Fruit fly (Drosophila melanogaster) whole organism, embryonic: ENCODE results near the gene Nprl3.

Experiments used
- Adf1 ChIP-seq: fragments of 200-800 bp; sonication (Bioruptor generic); IDR thresholded peaks from 2 replicates; pipeline ENCODE4 v1.3.6; 2022; ENCODE audit warnings: missing biosample characterization, missing genetic modification characterization
- Asciz ChIP-seq: fragments of 200-800 bp; sonication (Bioruptor generic); optimal IDR thresholded peaks from 2 replicates; lab custom pipeline; 2017; ENCODE audit warnings: missing biosample characterization, mild to moderate bottlenecking, missing genetic modification characterization, missing genetic modification reagents
- C15 ChIP-seq: fragments of 200-800 bp; sonication (Bioruptor generic); IDR thresholded peaks from 3 replicates; pipeline ENCODE4 v1.3.6; 2022; ENCODE audit warnings: missing biosample characterization, missing genetic modification characterization
- CG10147 ChIP-seq: fragments of 200-800 bp; sonication (Bioruptor generic); optimal IDR thresholded peaks from 2 replicates; lab custom pipeline; 2019; ENCODE audit warnings: missing biosample characterization, mild to moderate bottlenecking, missing genetic modification characterization, moderate library complexity
- CG1024 ChIP-seq: fragments of 200-800 bp; sonication (Bioruptor generic); IDR thresholded peaks from 2 replicates; pipeline ENCODE4 v1.3.6; 2022; ENCODE audit warnings: missing biosample characterization, missing genetic modification characterization
- CG10366 ChIP-seq: fragments of 200-800 bp; sonication (Bioruptor generic); IDR thresholded peaks from 2 replicates; pipeline ENCODE4 v1.3.6; 2022; ENCODE audit warnings: missing biosample characterization, missing genetic modification characterization
- CG10565 ChIP-seq: fragments of 200-800 bp; sonication (Bioruptor generic); optimal IDR thresholded peaks from 3 replicates; lab custom pipeline; 2016; ENCODE audit warnings: missing biosample characterization, mild to moderate bottlenecking, missing genetic modification characterization
- CG13287 ChIP-seq: fragments of 200-800 bp; sonication (Bioruptor generic); IDR thresholded peaks from 2 replicates; pipeline ENCODE4 v1.3.6; 2022; ENCODE audit warnings: missing biosample characterization, missing genetic modification characterization; ENCODE audit not compliant: partially characterized antibody
- CG13894 ChIP-seq: fragments of 200-800 bp; sonication (Bioruptor generic); optimal IDR thresholded peaks from 3 replicates; lab custom pipeline; 2018; ENCODE audit warnings: missing biosample characterization, mild to moderate bottlenecking, missing genetic modification characterization, moderate library complexity
- CG14050 ChIP-seq: fragments of 200-800 bp; sonication (Bioruptor generic); IDR thresholded peaks from 3 replicates; pipeline ENCODE4 v1.3.6; 2022; ENCODE audit warnings: missing biosample characterization, missing genetic modification characterization
- CG14965 ChIP-seq: fragments of 200-800 bp; sonication (Bioruptor generic); optimal IDR thresholded peaks from 2 replicates; lab custom pipeline; 2016; ENCODE audit warnings: missing biosample characterization, missing genetic modification characterization, borderline replicate concordance
- CG17385 ChIP-seq: fragments of 200-800 bp; sonication (Bioruptor generic); optimal IDR thresholded peaks from 3 replicates; lab custom pipeline; 2018; ENCODE audit warnings: missing biosample characterization, mild to moderate bottlenecking, missing genetic modification characterization
- CG18764 ChIP-seq: fragments of 200-800 bp; sonication (Bioruptor generic); optimal IDR thresholded peaks from 3 replicates; lab custom pipeline; 2016; ENCODE audit warnings: missing biosample characterization, missing genetic modification characterization
- CG2116 ChIP-seq: fragments of 200-800 bp; sonication (Bioruptor generic); optimal IDR thresholded peaks from 3 replicates; lab custom pipeline; 2018; ENCODE audit warnings: missing biosample characterization, mild to moderate bottlenecking, missing genetic modification characterization
- CG2712 ChIP-seq: fragments of 200-800 bp; optimal IDR thresholded peaks from 3 replicates; lab custom pipeline; 2019; ENCODE audit warnings: missing biosample characterization, mild to moderate bottlenecking, missing genetic modification characterization, moderate library complexity
- CG2875 ChIP-seq: fragments of 200-800 bp; sonication (Bioruptor generic); optimal IDR thresholded peaks from 2 replicates; lab custom pipeline; 2017; ENCODE audit warnings: missing biosample characterization, mild to moderate bottlenecking, missing genetic modification characterization, missing genetic modification reagents
- CG2889 ChIP-seq: fragments of 200-800 bp; sonication (Bioruptor generic); IDR thresholded peaks from 3 replicates; pipeline ENCODE4 v1.3.6; 2022; ENCODE audit warnings: missing biosample characterization, missing genetic modification characterization
- CG30431 ChIP-seq: fragments of 200-800 bp; sonication (Bioruptor generic); optimal IDR thresholded peaks from 2 replicates; lab custom pipeline; 2017; ENCODE audit warnings: missing biosample characterization, missing genetic modification characterization
- CG32532 ChIP-seq: fragments of 200-800 bp; sonication (Bioruptor generic); IDR thresholded peaks from 2 replicates; pipeline ENCODE4 v1.3.6; 2022; ENCODE audit warnings: missing biosample characterization, missing genetic modification characterization
- CG34422 ChIP-seq: fragments of 200-800 bp; sonication (Bioruptor generic); IDR thresholded peaks from 3 replicates; pipeline ENCODE4 v1.3.6; 2022; ENCODE audit warnings: missing biosample characterization, missing genetic modification characterization
- CG4328 ChIP-seq: fragments of 200-800 bp; sonication (Bioruptor generic); optimal IDR thresholded peaks from 3 replicates; lab custom pipeline; 2017; ENCODE audit warnings: missing biosample characterization, missing genetic modification reagents, missing genetic modification characterization
- CG4820 ChIP-seq: fragments of 200-800 bp; sonication (Bioruptor generic); optimal IDR thresholded peaks from 3 replicates; lab custom pipeline; 2016; ENCODE audit warnings: missing biosample characterization, missing genetic modification characterization
- CG5180 ChIP-seq: fragments of 200-800 bp; sonication (Bioruptor generic); optimal IDR thresholded peaks from 3 replicates; lab custom pipeline; 2017; ENCODE audit warnings: missing biosample characterization, missing genetic modification characterization, mild to moderate bottlenecking, moderate library complexity, missing genetic modification reagents
- CG5953 ChIP-seq: fragments of 200-800 bp; sonication (Bioruptor generic); IDR thresholded peaks from 2 replicates; pipeline ENCODE4 v1.3.6; 2022; ENCODE audit warnings: missing biosample characterization, missing genetic modification characterization
- CG7372 ChIP-seq: fragments of 200-800 bp; sonication (Bioruptor generic); IDR thresholded peaks from 2 replicates; pipeline ENCODE4 v1.3.6; 2022; ENCODE audit warnings: missing biosample characterization, missing genetic modification characterization
- CG8924 ChIP-seq: fragments of 200-800 bp; optimal IDR thresholded peaks from 3 replicates; lab custom pipeline; 2019; ENCODE audit warnings: missing biosample characterization, mild to moderate bottlenecking, missing genetic modification characterization, moderate library complexity
- CG9797 ChIP-seq: fragments of 200-800 bp; sonication (Bioruptor generic); optimal IDR thresholded peaks from 3 replicates; lab custom pipeline; 2018; ENCODE audit warnings: missing biosample characterization, mild to moderate bottlenecking, missing genetic modification characterization
- D19A ChIP-seq: fragments of 200-800 bp; optimal IDR thresholded peaks from 3 replicates; lab custom pipeline; 2019; ENCODE audit warnings: missing biosample characterization, mild to moderate bottlenecking, missing genetic modification characterization, moderate library complexity
- Dfd ChIP-seq, 2 experiments: fragments of >200 bp; optimal IDR thresholded peaks; 2 replicates each; lab custom pipeline; 2017; ENCODE audit warnings: missing biosample characterization in 2 of 2, missing genetic modification characterization in 2 of 2
- Dip2 ChIP-seq: fragments of 200-800 bp; sonication (Bioruptor generic); IDR thresholded peaks from 2 replicates; pipeline ENCODE4 v1.3.6; 2022; ENCODE audit warnings: missing biosample characterization, missing genetic modification characterization
- Dll ChIP-seq: fragments of 200-800 bp; sonication (Bioruptor generic); IDR thresholded peaks from 4 replicates; pipeline ENCODE4 v1.3.6; 2022; ENCODE audit warnings: missing biosample characterization, missing genetic modification characterization; ENCODE audit not compliant: partially characterized antibody
- HmgD ChIP-seq: fragments of 200-800 bp; sonication (Bioruptor generic); optimal IDR thresholded peaks from 3 replicates; lab custom pipeline; 2016; ENCODE audit warnings: missing biosample characterization, missing genetic modification characterization
- Hr3 ChIP-seq: fragments of 200-800 bp; sonication (Bioruptor generic); optimal IDR thresholded peaks from 3 replicates; lab custom pipeline; 2016; ENCODE audit warnings: missing biosample characterization, missing genetic modification characterization
- Mad ChIP-seq: fragments of 200-800 bp; sonication (Bioruptor generic); optimal IDR thresholded peaks from 2 replicates; lab custom pipeline; 2016; ENCODE audit warnings: missing biosample characterization, missing genetic modification characterization
- Sry-δ ChIP-seq: fragments of 200-800 bp; sonication (Bioruptor generic); optimal IDR thresholded peaks from 2 replicates; lab custom pipeline; 2016; ENCODE audit warnings: missing biosample characterization, missing genetic modification characterization
- Stat92E ChIP-seq, 3 experiments: fragments of >200 bp in 2 of 3; fragments of 200-800 bp in 1 of 3; sonication (Bioruptor generic) in 1 of 3; optimal IDR thresholded peaks; 2 replicates each; lab custom pipeline; 2017 to 2019; ENCODE audit warnings: missing biosample characterization in 3 of 3, missing genetic modification characterization in 3 of 3, mild to moderate bottlenecking in 1 of 3, moderate library complexity in 1 of 3
- TFAM ChIP-seq: fragments of 200-800 bp; sonication (Bioruptor generic); optimal IDR thresholded peaks from 2 replicates; lab custom pipeline; 2017; ENCODE audit warnings: missing biosample characterization, missing genetic modification characterization, inconsistent platforms
- bbx ChIP-seq: fragments of 200-800 bp; sonication (Bioruptor generic); IDR thresholded peaks from 2 replicates; pipeline ENCODE4 v1.3.6; 2022; ENCODE audit warnings: missing biosample characterization, missing genetic modification characterization; ENCODE audit not compliant: partially characterized antibody
- fd102C ChIP-seq: fragments of 200-800 bp; sonication (Bioruptor generic); optimal IDR thresholded peaks from 2 replicates; lab custom pipeline; 2018; ENCODE audit warnings: missing biosample characterization, mild to moderate bottlenecking, missing genetic modification characterization, moderate library complexity
- gcm2 ChIP-seq: fragments of 200-800 bp; sonication (Bioruptor generic); optimal IDR thresholded peaks from 2 replicates; lab custom pipeline; 2016; ENCODE audit warnings: missing biosample characterization, missing genetic modification characterization
- gt ChIP-seq: fragments of 200-800 bp; sonication (Bioruptor generic); IDR thresholded peaks from 2 replicates; pipeline ENCODE4 v1.3.6; 2022; ENCODE audit warnings: missing biosample characterization, missing genetic modification characterization
- inv ChIP-seq: fragments of 200-800 bp; sonication (Bioruptor generic); IDR thresholded peaks from 2 replicates; pipeline ENCODE4 v1.3.6; 2022; ENCODE audit warnings: missing biosample characterization, missing genetic modification characterization; ENCODE audit not compliant: partially characterized antibody
- knrl ChIP-seq: fragments of 200-800 bp; sonication (Bioruptor generic); IDR thresholded peaks from 3 replicates; pipeline ENCODE4 v1.3.6; 2022; ENCODE audit warnings: missing biosample characterization, missing genetic modification characterization; ENCODE audit not compliant: partially characterized antibody
- lilli ChIP-seq: fragments of 200-800 bp; sonication (Bioruptor generic); optimal IDR thresholded peaks from 3 replicates; lab custom pipeline; 2016; ENCODE audit warnings: missing biosample characterization, missing genetic modification characterization
- mld ChIP-seq: fragments of 200-800 bp; sonication (Bioruptor generic); IDR thresholded peaks from 3 replicates; pipeline ENCODE4 v1.3.6; 2022; ENCODE audit warnings: missing biosample characterization, missing genetic modification characterization; ENCODE audit not compliant: partially characterized antibody
- peb ChIP-seq: fragments of 200-800 bp; sonication (Bioruptor generic); IDR thresholded peaks from 2 replicates; pipeline ENCODE4 v1.3.6; 2022; ENCODE audit warnings: missing biosample characterization, missing genetic modification characterization
- run ChIP-seq: fragments of 200-800 bp; sonication (Bioruptor generic); optimal IDR thresholded peaks from 3 replicates; lab custom pipeline; 2018; ENCODE audit warnings: missing biosample characterization, mild to moderate bottlenecking, missing genetic modification characterization
- tll ChIP-seq, 2 experiments: fragments of 200-800 bp in 1 of 2; fragments of >200 bp in 1 of 2; sonication (Bioruptor generic) in 1 of 2; optimal IDR thresholded peaks; 2 replicates each; lab custom pipeline; 2017 to 2019; ENCODE audit warnings: missing biosample characterization in 2 of 2, missing genetic modification characterization in 2 of 2, mild to moderate bottlenecking in 1 of 2, moderate library complexity in 1 of 2

Gene Nprl3

DNA sequence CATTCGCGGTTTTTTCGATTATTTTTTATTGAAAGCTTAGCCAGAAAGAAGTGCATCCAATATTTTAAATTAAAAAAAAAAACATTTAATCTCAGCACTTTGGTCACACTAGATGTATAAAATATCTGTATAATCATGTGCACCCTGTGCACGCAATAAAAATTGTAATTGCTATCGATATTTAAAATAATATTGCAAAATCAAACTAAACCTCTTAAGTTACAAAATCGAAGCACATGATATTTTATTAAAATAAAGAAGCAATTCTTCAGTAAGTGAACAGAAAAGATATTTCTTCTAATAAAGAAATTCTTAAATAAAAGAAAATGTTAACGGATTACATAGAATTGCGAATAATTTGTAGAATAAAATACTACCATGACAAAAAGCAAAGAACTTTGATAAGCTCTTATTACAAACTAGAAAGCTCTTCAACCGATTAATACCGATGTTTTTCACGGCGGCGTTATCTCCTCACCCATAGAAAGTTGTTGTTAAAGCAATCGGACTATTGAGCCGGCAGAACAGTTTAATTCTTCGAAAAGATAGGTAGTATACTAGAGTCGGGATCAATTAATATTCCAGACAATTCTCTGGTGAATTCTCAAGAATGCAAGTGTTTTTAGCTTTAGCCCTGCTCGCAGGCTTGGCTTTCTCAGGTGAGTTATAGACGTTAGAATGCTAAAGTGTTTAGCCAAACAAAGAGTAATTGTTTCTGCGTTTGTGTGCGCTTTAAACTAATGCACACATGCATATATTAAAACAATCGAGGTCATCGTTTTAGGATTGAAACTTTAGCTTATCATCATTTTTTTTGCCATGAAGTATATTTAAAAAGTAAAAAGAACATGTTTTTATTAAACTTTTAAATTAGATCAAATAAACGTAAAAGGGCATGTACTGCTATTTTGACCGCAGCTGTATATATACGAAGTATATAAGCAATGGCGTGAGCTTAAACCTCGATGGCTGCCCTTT, 7.6 kb downstream of the Nprl3 start, which contains the start of gene CtsK1 (continued):
- TF ChIP-seq CG2889 (GFP tag; lab: Robert Waterston, UW) (no peak), tll (GFP tag; optimal IDR thresholded peaks at IDR 0.05; lab: Kevin White, UChicago) (no peak), C15 (GFP tag; lab: Robert Waterston, UW) (no peak), CG2712 (peak; percentile 50), fd102C (GFP tag; lab: Kevin White, UChicago) (no peak), CG32532 (GFP tag; lab: Robert Waterston, UW) (peak; percentile 51; the same call in 1 of the 2 replicates), knrl (GFP tag; lab: Robert Waterston, UW) (peak; percentile 75), Hr3 (GFP tag; lab: Kevin White, UChicago) (no peak), CG8924 (tag; lab: Kevin White, UChicago) (no peak), run (tag; lab: Kevin White, UChicago) (no peak), bbx (GFP tag; lab: Robert Waterston, UW) (peak; percentile 10; the same call in 1 of the 2 replicates), CG5180 (GFP tag; lab: Kevin White, UChicago) (no peak), Dip2 (GFP tag; lab: Robert Waterston, UW) (no peak), CG14050 (no peak), TFAM (GFP tag; lab: Kevin White, UChicago) (no peak), Dll (GFP tag; lab: Robert Waterston, UW) (peak; percentile 90), Sry-δ (peak; percentile 77), Mad (no peak), gcm2 (GFP tag; lab: Kevin White, UChicago) (no peak), CG30431 (GFP tag; lab: Kevin White, UChicago) (no peak), CG18764 (GFP tag; lab: Kevin White, UChicago) (no peak), CG4820 (GFP tag; lab: Kevin White, UChicago) (no peak), mld (GFP tag; lab: Robert Waterston, UW) (no peak), CG9797 (GFP tag; lab: Kevin White, UChicago) (no peak), CG17385 (GFP tag; lab: Kevin White, UChicago) (peak; percentile 11), CG2875 (GFP tag; lab: Kevin White, UChicago) (no peak), CG5953 (GFP tag; lab: Robert Waterston, UW) (no peak), peb (GFP tag; lab: Robert Waterston, UW) (no peak), HmgD (GFP tag; lab: Kevin White, UChicago) (no peak), CG7372 (GFP tag; lab: Robert Waterston, UW) (no peak), D19A (peak; percentile 97), CG14965 (GFP tag; lab: Kevin White, UChicago) (no peak), CG13894 (tag; lab: Kevin White, UChicago) (no peak), CG2116 (peak; percentile 34), CG13287 (GFP tag; lab: Robert Waterston, UW) (peak; percentile 86), CG10366 (GFP tag; lab: Robert Waterston, UW) (0 out of 2 replicates have a peak, but pooled peaks have one; percentile 25), CG10565 (no peak), CG34422 (GFP tag; lab: Robert Waterston, UW) (0 out of 3 replicates have a peak, but pooled peaks have one; percentile 54), CG4328 (GFP tag; lab: Kevin White, UChicago) (no peak), CG10147 (GFP tag; lab: Kevin White, UChicago) (peak; percentile 44), CG1024 (GFP tag; lab: Robert Waterston, UW) (no peak), gt (GFP tag; lab: Robert Waterston, UW) (no peak), Adf1 (no peak), Asciz (no peak), inv (GFP tag; lab: Robert Waterston, UW) (peak; percentile 67), lilli (no peak), Dfd (GFP tag; optimal IDR thresholded peaks at IDR 0.05; lab: Kevin White, UChicago) (no peak), Stat92E (GFP tag; optimal IDR thresholded peaks at IDR 0.05; lab: Kevin White, UChicago) (no peak)
